Fruit fly (Drosophila melanogaster) whole organism, adult: ENCODE measurements around the gene Polr1C.

Source experiments
- Clk ChIP-seq: fragments of 200-800 bp; sonication (Bioruptor generic); optimal IDR thresholded peaks from 2 replicates; lab custom pipeline; 2017; ENCODE audit warnings: missing biosample characterization, missing genetic modification characterization
- cnc ChIP-seq, 2 experiments: fragments of >200 bp; optimal IDR thresholded peaks; 2 replicates each; lab custom pipeline; 2017

- TF ChIP-seq Clk (no peak), cnc (optimal IDR thresholded peaks at IDR 0.05; lab: Kevin White, UChicago) (no peak)
Observed at dm6 chr2L:4995010-4995836, 26.4 kb downstream of the Polr1C start.
